Fruit fly (Drosophila melanogaster) whole organism, embryonic: ENCODE data around the gene CG10581.

Source experiments
- BtbVII ChIP-seq: fragments of 200-800 bp; sonication (Bioruptor generic); optimal IDR thresholded peaks from 3 replicates; lab custom pipeline; 2017; ENCODE audit warnings: missing biosample characterization, mild to moderate bottlenecking, missing genetic modification characterization
- CG10209 ChIP-seq: fragments of 200-800 bp; sonication (Bioruptor generic); optimal IDR thresholded peaks from 3 replicates; lab custom pipeline; 2017; ENCODE audit warnings: missing biosample characterization, mild to moderate bottlenecking, missing genetic modification characterization, missing genetic modification reagents
- CG1024 ChIP-seq: fragments of 200-800 bp; sonication (Bioruptor generic); IDR thresholded peaks from 2 replicates; pipeline ENCODE4 v1.3.6; 2022; ENCODE audit warnings: missing biosample characterization, missing genetic modification characterization
- CG11456 ChIP-seq: fragments of 200-800 bp; sonication (Bioruptor generic); IDR thresholded peaks from 3 replicates; pipeline ENCODE4 v1.3.6; 2022; ENCODE audit warnings: missing biosample characterization, missing genetic modification characterization
- CG11560 ChIP-seq: fragments of 200-800 bp; sonication (Bioruptor generic); IDR thresholded peaks from 3 replicates; pipeline ENCODE4 v1.3.6; 2022; ENCODE audit warnings: missing biosample characterization, missing genetic modification characterization
- CG12659 ChIP-seq: fragments of 200-800 bp; sonication (Bioruptor generic); optimal IDR thresholded peaks from 3 replicates; lab custom pipeline; 2017; ENCODE audit warnings: mild to moderate bottlenecking, missing biosample characterization, missing genetic modification reagents, missing genetic modification characterization
- CG1602 ChIP-seq: fragments of 200-800 bp; sonication (Bioruptor generic); optimal IDR thresholded peaks from 3 replicates; lab custom pipeline; 2016; ENCODE audit warnings: missing biosample characterization, missing genetic modification characterization
- CG17385 ChIP-seq: fragments of 200-800 bp; sonication (Bioruptor generic); optimal IDR thresholded peaks from 3 replicates; lab custom pipeline; 2018; ENCODE audit warnings: missing biosample characterization, mild to moderate bottlenecking, missing genetic modification characterization
- CG18599 ChIP-seq: fragments of 200-800 bp; sonication (Bioruptor generic); optimal IDR thresholded peaks from 3 replicates; lab custom pipeline; 2017; ENCODE audit warnings: missing biosample characterization, missing genetic modification characterization, mild to moderate bottlenecking, moderate library complexity, missing genetic modification reagents
- CG18764 ChIP-seq: fragments of 200-800 bp; sonication (Bioruptor generic); optimal IDR thresholded peaks from 3 replicates; lab custom pipeline; 2016; ENCODE audit warnings: missing biosample characterization, missing genetic modification characterization
- CG6175 ChIP-seq: fragments of 200-800 bp; sonication (Bioruptor generic); IDR thresholded peaks from 3 replicates; pipeline ENCODE4 v1.3.6; 2022; ENCODE audit warnings: missing biosample characterization, missing genetic modification characterization
- CG6791 ChIP-seq: fragments of 200-800 bp; sonication (Bioruptor generic); IDR thresholded peaks from 3 replicates; pipeline ENCODE4 v1.3.6; 2022; ENCODE audit warnings: missing biosample characterization, missing genetic modification characterization; ENCODE audit not compliant: partially characterized antibody
- CG7963 ChIP-seq: fragments of 200-800 bp; sonication (Bioruptor generic); IDR thresholded peaks from 3 replicates; pipeline ENCODE4 v1.3.6; 2022; ENCODE audit warnings: missing biosample characterization, missing genetic modification characterization; ENCODE audit not compliant: partially characterized antibody
- CG8290 ChIP-seq, 3 experiments: fragments of 200-800 bp; sonication (Bioruptor generic); optimal IDR thresholded peaks; 2 replicates each; lab custom pipeline; 2016 to 2019; ENCODE audit warnings: missing biosample characterization in 3 of 3, missing genetic modification characterization in 3 of 3, mild to moderate bottlenecking in 2 of 3, moderate library complexity in 1 of 3
- CHES-1-like ChIP-seq: fragments of 200-800 bp; sonication (Bioruptor generic); optimal IDR thresholded peaks from 2 replicates; lab custom pipeline; 2016; ENCODE audit warnings: missing biosample characterization, missing genetic modification characterization
- CTCF ChIP-seq: fragments of 200-800 bp; sonication (Bioruptor generic); optimal IDR thresholded peaks from 2 replicates; lab custom pipeline; 2017; ENCODE audit warnings: missing biosample characterization, mild to moderate bottlenecking, missing genetic modification characterization, moderate library complexity
- Chrac-16 ChIP-seq: fragments of 200-800 bp; sonication (Bioruptor generic); optimal IDR thresholded peaks from 3 replicates; lab custom pipeline; 2016; ENCODE audit warnings: missing biosample characterization, missing genetic modification characterization
- Dfd ChIP-seq, 2 experiments: fragments of >200 bp; optimal IDR thresholded peaks; 2 replicates each; lab custom pipeline; 2017; ENCODE audit warnings: missing biosample characterization in 2 of 2, missing genetic modification characterization in 2 of 2
- E2f1 ChIP-seq: fragments of 200-800 bp; sonication (Bioruptor generic); IDR thresholded peaks from 2 replicates; pipeline ENCODE4 v1.3.6; 2022; ENCODE audit warnings: missing biosample characterization, missing genetic modification characterization
- E2f2 ChIP-seq: fragments of 200-800 bp; sonication (Bioruptor generic); IDR thresholded peaks from 2 replicates; pipeline ENCODE4 v1.3.6; 2022; ENCODE audit warnings: missing biosample characterization, missing genetic modification characterization
- HLH3B ChIP-seq: fragments of 200-800 bp; sonication (Bioruptor generic); IDR thresholded peaks from 2 replicates; pipeline ENCODE4 v1.3.6; 2022; ENCODE audit warnings: missing biosample characterization, missing genetic modification characterization
- HmgZ ChIP-seq: fragments of 200-800 bp; sonication (Bioruptor generic); optimal IDR thresholded peaks from 2 replicates; lab custom pipeline; 2018; ENCODE audit warnings: missing biosample characterization, mild to moderate bottlenecking, missing genetic modification characterization
- Jarid2 ChIP-seq: fragments of 200-800 bp; sonication (Bioruptor generic); optimal IDR thresholded peaks from 3 replicates; lab custom pipeline; 2017; ENCODE audit warnings: mild to moderate bottlenecking, missing biosample characterization, missing genetic modification reagents, missing genetic modification characterization
- Med ChIP-seq: fragments of 200-800 bp; sonication (Bioruptor generic); peaks from one replicate; lab custom pipeline; 2016; ENCODE audit warnings: missing biosample characterization, missing genetic modification characterization, mild to moderate bottlenecking, inconsistent platforms, moderate library complexity
- NC2β ChIP-seq: fragments of 200-800 bp; sonication (Bioruptor generic); optimal IDR thresholded peaks from 2 replicates; lab custom pipeline; 2016; ENCODE audit warnings: missing biosample characterization, missing genetic modification characterization
- Nf-YB ChIP-seq: fragments of 200-800 bp; sonication (Bioruptor generic); optimal IDR thresholded peaks from 3 replicates; lab custom pipeline; 2019; ENCODE audit warnings: missing biosample characterization, mild to moderate bottlenecking, missing genetic modification characterization, moderate library complexity
- Oaz ChIP-seq: fragments of 200-800 bp; sonication (Bioruptor generic); IDR thresholded peaks from 2 replicates; pipeline ENCODE4 v1.3.6; 2022; ENCODE audit warnings: missing biosample characterization, missing genetic modification characterization
- Poxn ChIP-seq: fragments of 200-800 bp; sonication (Bioruptor generic); IDR thresholded peaks from 2 replicates; pipeline ENCODE4 v1.3.6; 2022; ENCODE audit warnings: missing biosample characterization, missing genetic modification characterization
- bigmax ChIP-seq: fragments of 200-800 bp; sonication (Bioruptor generic); optimal IDR thresholded peaks from 2 replicates; lab custom pipeline; 2018; ENCODE audit warnings: missing biosample characterization, mild to moderate bottlenecking, missing genetic modification characterization
- chinmo ChIP-seq: fragments of 200-800 bp; sonication (Bioruptor generic); IDR thresholded peaks from 4 replicates; pipeline ENCODE4 v1.3.6; 2022; ENCODE audit warnings: missing biosample characterization, missing genetic modification characterization; ENCODE audit not compliant: partially characterized antibody
- dan ChIP-seq: fragments of 200-800 bp; sonication (Bioruptor generic); IDR thresholded peaks from 2 replicates; pipeline ENCODE4 v1.3.6; 2022; ENCODE audit warnings: missing biosample characterization, missing genetic modification characterization
- dpn ChIP-seq, 2 experiments: fragments of 200-800 bp; sonication (Bioruptor generic); optimal IDR thresholded peaks; 3 replicates each; lab custom pipeline; 2016; ENCODE audit warnings: missing biosample characterization in 2 of 2, missing genetic modification characterization in 2 of 2
- emc ChIP-seq: fragments of 200-800 bp; sonication (Bioruptor generic); optimal IDR thresholded peaks from 2 replicates; lab custom pipeline; 2016; ENCODE audit warnings: missing biosample characterization, missing genetic modification characterization
- ewg ChIP-seq: fragments of 200-800 bp; sonication (Bioruptor generic); optimal IDR thresholded peaks from 3 replicates; lab custom pipeline; 2017; ENCODE audit warnings: mild to moderate bottlenecking, missing biosample characterization, missing genetic modification reagents, missing genetic modification characterization
- jing ChIP-seq: fragments of 200-800 bp; sonication (Bioruptor generic); optimal IDR thresholded peaks from 2 replicates; lab custom pipeline; 2018; ENCODE audit warnings: missing biosample characterization, mild to moderate bottlenecking, missing genetic modification characterization
- ken ChIP-seq: fragments of 200-800 bp; sonication (Bioruptor generic); IDR thresholded peaks from 3 replicates; pipeline ENCODE4 v1.3.6; 2022; ENCODE audit warnings: missing biosample characterization, missing genetic modification characterization
- lbe ChIP-seq: fragments of 200-800 bp; sonication (Bioruptor generic); optimal IDR thresholded peaks from 2 replicates; lab custom pipeline; 2016; ENCODE audit warnings: missing biosample characterization, mild to moderate bottlenecking, missing genetic modification characterization
- nau ChIP-seq: fragments of 200-800 bp; sonication (Bioruptor generic); optimal IDR thresholded peaks from 3 replicates; lab custom pipeline; 2017; ENCODE audit warnings: missing biosample characterization, mild to moderate bottlenecking, missing genetic modification characterization, missing genetic modification reagents
- nerfin-1 ChIP-seq: fragments of 200-800 bp; sonication (Bioruptor generic); optimal IDR thresholded peaks from 3 replicates; lab custom pipeline; 2019; ENCODE audit warnings: missing biosample characterization, mild to moderate bottlenecking, missing genetic modification characterization, moderate library complexity
- org-1 ChIP-seq: fragments of 200-800 bp; sonication (Bioruptor generic); optimal IDR thresholded peaks from 2 replicates; lab custom pipeline; 2017; ENCODE audit warnings: missing biosample characterization, missing genetic modification characterization
- ranshi ChIP-seq: fragments of 200-800 bp; sonication (Bioruptor generic); IDR thresholded peaks from 2 replicates; pipeline ENCODE4 v1.3.6; 2022; ENCODE audit warnings: missing biosample characterization, missing genetic modification characterization
- seq ChIP-seq: fragments of 200-800 bp; sonication (Bioruptor generic); IDR thresholded peaks from 2 replicates; pipeline ENCODE4 v1.3.6; 2022; ENCODE audit warnings: missing biosample characterization, missing genetic modification characterization
- sob ChIP-seq: fragments of 200-800 bp; sonication (Bioruptor generic); IDR thresholded peaks from 2 replicates; pipeline ENCODE4 v1.3.6; 2022; ENCODE audit warnings: missing biosample characterization, missing genetic modification characterization
- sqz ChIP-seq: fragments of 200-800 bp; sonication (Bioruptor generic); optimal IDR thresholded peaks from 3 replicates; lab custom pipeline; 2018; ENCODE audit warnings: missing biosample characterization, mild to moderate bottlenecking, missing genetic modification characterization
- tap ChIP-seq: fragments of 200-800 bp; optimal IDR thresholded peaks from 3 replicates; lab custom pipeline; 2019; ENCODE audit warnings: missing biosample characterization, mild to moderate bottlenecking, missing genetic modification characterization, moderate library complexity
- tup ChIP-seq: fragments of 200-800 bp; sonication (Bioruptor generic); optimal IDR thresholded peaks from 2 replicates; lab custom pipeline; 2016; ENCODE audit warnings: missing biosample characterization, mild to moderate bottlenecking, missing genetic modification characterization, moderate library complexity
- unpg ChIP-seq: fragments of 200-800 bp; sonication (Bioruptor generic); optimal IDR thresholded peaks from 3 replicates; lab custom pipeline; 2018; ENCODE audit warnings: missing biosample characterization, mild to moderate bottlenecking, missing genetic modification characterization, moderate library complexity

The CG10581 gene

dm6 chr3L:21049417-21049914 lies 15.5 kb upstream of the CG10581 start (continued):
- TF ChIP-seq CG11456 (GFP tag; lab: Robert Waterston, UW) (no peak), CG10209 (GFP tag; lab: Kevin White, UChicago) (no peak), CG18599 (GFP tag; lab: Kevin White, UChicago) (peak; percentile 17), ewg (GFP tag; lab: Kevin White, UChicago) (no peak), sob (peak; percentile 29; the same call in 1 of the 2 replicates), Poxn (GFP tag; lab: Robert Waterston, UW) (no peak), CG11560 (tag; lab: Robert Waterston, UW) (no peak), Oaz (no peak), Dfd (GFP tag; optimal IDR thresholded peaks at IDR 0.05; lab: Kevin White, UChicago) (no peak), lbe (GFP tag; lab: Kevin White, UChicago) (no peak), Med (GFP tag; lab: Kevin White, UChicago) (peak; percentile 91), HmgZ (tag; lab: Kevin White, UChicago) (peak; percentile 78), dpn (GFP tag; optimal IDR thresholded peaks at IDR 0.05; lab: Kevin White, UChicago) (peak in 1 of 2 experiments; percentile 24)

dm6 chr3L:21047734-21048657 lies 14.0 kb upstream of the CG10581 start:
- no peak for TF ChIP-seq CHES-1-like (GFP tag; lab: Kevin White, UChicago)
- TF ChIP-seq Chrac-16, result no peak
- no peak for TF ChIP-seq CG1024 (GFP tag; lab: Robert Waterston, UW)
- no peak for TF ChIP-seq HLH3B
- no peak for TF ChIP-seq CG6175 (GFP tag; lab: Robert Waterston, UW)
- no peak for TF ChIP-seq E2f2 (GFP tag; lab: Robert Waterston, UW)
- no peak for TF ChIP-seq CG18764 (GFP tag; lab: Kevin White, UChicago)
- TF ChIP-seq jing (GFP tag; lab: Kevin White, UChicago), result no peak
- TF ChIP-seq NC2β, result no peak
- TF ChIP-seq BtbVII (GFP tag; lab: Kevin White, UChicago), result no peak
- TF ChIP-seq seq (GFP tag; lab: Robert Waterston, UW), result peak; percentile 55; the same call in 1 of the 2 replicates
- no peak for TF ChIP-seq emc (GFP tag; lab: Kevin White, UChicago)
- no peak for TF ChIP-seq Nf-YB
- TF ChIP-seq tap (tag; lab: Kevin White, UChicago), result no peak
- no peak for TF ChIP-seq CG7963 (GFP tag; lab: Robert Waterston, UW)
- peak; percentile 25 for TF ChIP-seq nerfin-1 (tag; lab: Kevin White, UChicago)
- no peak for TF ChIP-seq CG12659 (GFP tag; lab: Kevin White, UChicago)
- TF ChIP-seq CG17385 (GFP tag; lab: Kevin White, UChicago), result no peak
- no peak for TF ChIP-seq CG1602
- TF ChIP-seq CG11560 (tag; lab: Robert Waterston, UW), result no peak
- no peak for TF ChIP-seq tup (GFP tag; lab: Kevin White, UChicago)
- TF ChIP-seq E2f1 (GFP tag; lab: Robert Waterston, UW), result no peak
- peak; percentile 58 for TF ChIP-seq Jarid2 (GFP tag; lab: Kevin White, UChicago)
- TF ChIP-seq nau (GFP tag; lab: Kevin White, UChicago), result no peak
- TF ChIP-seq bigmax (GFP tag; lab: Kevin White, UChicago), result no peak
- peak; percentile 26 for TF ChIP-seq sqz (GFP tag; lab: Kevin White, UChicago)
- no peak for TF ChIP-seq ranshi (GFP tag; lab: Robert Waterston, UW)
- TF ChIP-seq ken (GFP tag; lab: Robert Waterston, UW), result no peak
- TF ChIP-seq CTCF (GFP tag; lab: Kevin White, UChicago), result no peak
- TF ChIP-seq CG6791 (GFP tag; lab: Robert Waterston, UW), result no peak
- TF ChIP-seq CG8290 (GFP tag; optimal IDR thresholded peaks at IDR 0.05; lab: Kevin White, UChicago), result no peak
- TF ChIP-seq CG8290 (tag; optimal IDR thresholded peaks at IDR 0.05; lab: Kevin White, UChicago), result no peak
- no peak for TF ChIP-seq dan (GFP tag; lab: Robert Waterston, UW)
- no peak for TF ChIP-seq org-1 (GFP tag; lab: Kevin White, UChicago)
- 0 out of 4 replicates have a peak, but pooled peaks have one; percentile 47 for TF ChIP-seq chinmo (GFP tag; lab: Robert Waterston, UW)
- TF ChIP-seq unpg (GFP tag; lab: Kevin White, UChicago), result no peak
